Fruit fly (Drosophila melanogaster) S2 (cell line): ENCODE measurements around the gene RnrL.

ENCODE experiments used
- CG8478 ChIP-seq: fragments of >200 bp; optimal IDR thresholded peaks from 2 replicates; lab custom pipeline; 2018
- CTCF ChIP-seq, 2 experiments: fragments of >200 bp; optimal IDR thresholded peaks; 2 replicates each; lab custom pipeline; 2018

dm6 chr2L:10364229-10364628 is 36.5 kb upstream of the RnrL start, which contains the start of gene lft:
- TF ChIP-seq CTCF (optimal IDR thresholded peaks at IDR 0.05; lab: Kevin White, UChicago) (no peak), CG8478 (lab: Kevin White, UChicago) (no peak)
